Fruit fly (Drosophila melanogaster): ENCODE data around the gene Fatp1.

Gene Fatp1

dm6 chr2L:10531521-10531920 is 14.5 kb upstream of the Fatp1 start, which contains the start of gene CG18301:
Gene CG18301, plus strand, starts transcription at chr2L:10531821.
- TF ChIP-seq pan (optimal IDR thresholded peaks at IDR 0.05) (no peak), Dll (optimal IDR thresholded peaks at IDR 0.05) (no peak), CG8478 (optimal IDR thresholded peaks at IDR 0.05) (no peak), psq (optimal IDR thresholded peaks at IDR 0.05) (no peak), EcR (GFP tag; optimal IDR thresholded peaks at IDR 0.05) (no peak), usp (GFP tag; optimal IDR thresholded peaks at IDR 0.05) (no peak)

DNA sequence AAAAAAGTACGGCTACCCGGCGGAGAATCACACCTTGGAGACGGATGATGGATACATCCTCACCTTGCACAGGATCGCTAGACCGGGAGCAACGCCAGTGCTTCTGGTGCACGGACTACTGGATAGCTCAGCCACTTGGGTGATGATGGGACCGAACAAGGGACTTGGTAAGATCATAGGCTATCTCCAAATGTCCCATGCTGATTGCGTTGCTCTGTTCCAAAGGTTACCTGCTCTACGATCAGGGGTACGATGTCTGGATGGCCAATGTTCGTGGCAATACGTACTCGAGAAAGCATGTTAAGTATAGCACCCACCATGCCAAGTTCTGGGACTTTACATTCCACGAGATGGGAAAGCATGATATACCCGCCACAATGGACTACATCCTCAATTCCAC is 13.1 kb upstream of the Fatp1 start:
- TF ChIP-seq CG8478 (optimal IDR thresholded peaks at IDR 0.05) (no peak), pan (optimal IDR thresholded peaks at IDR 0.05) (no peak), Dll (optimal IDR thresholded peaks at IDR 0.05) (no peak), usp (GFP tag; optimal IDR thresholded peaks at IDR 0.05) (no peak), EcR (GFP tag; optimal IDR thresholded peaks at IDR 0.05) (no peak), psq (optimal IDR thresholded peaks at IDR 0.05) (no peak)

- TF ChIP-seq Dll (optimal IDR thresholded peaks at IDR 0.05) (no peak), pan (optimal IDR thresholded peaks at IDR 0.05) (no peak), EcR (GFP tag; optimal IDR thresholded peaks at IDR 0.05) (no peak), psq (optimal IDR thresholded peaks at IDR 0.05) (no peak), usp (GFP tag; optimal IDR thresholded peaks at IDR 0.05) (no peak), CG8478 (optimal IDR thresholded peaks at IDR 0.05) (no peak)
Measured at dm6 chr2L:10528984-10529383, 12.0 kb upstream of the Fatp1 start.

DNA sequence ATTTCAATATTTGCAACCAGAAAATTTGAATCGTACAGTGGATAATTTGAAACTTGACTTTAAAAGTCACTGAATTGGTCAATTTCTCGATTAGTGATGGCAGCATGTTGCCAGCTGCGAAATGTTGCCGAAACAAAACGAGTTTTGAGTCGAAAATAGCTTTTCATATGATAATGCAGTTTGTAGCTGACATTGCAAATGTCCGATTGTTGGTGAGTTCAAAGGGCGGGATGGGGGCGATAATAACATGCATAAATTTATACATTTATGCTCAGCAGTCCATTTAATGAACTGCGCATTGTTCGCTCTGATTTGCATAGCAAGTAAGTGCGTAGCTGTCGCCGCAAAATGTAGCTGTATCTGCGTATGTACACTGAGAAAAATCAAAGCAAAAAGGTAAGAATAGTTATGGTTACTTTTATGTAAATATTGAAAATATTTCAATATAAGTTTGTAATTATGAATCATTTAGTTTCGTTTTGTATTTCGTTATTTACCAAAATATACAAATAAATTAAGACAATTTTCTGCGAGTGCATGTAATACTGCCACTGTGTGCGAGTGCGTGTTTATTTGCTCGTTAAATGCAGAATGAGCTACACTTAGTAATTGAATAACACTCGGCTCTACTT is 10.1 kb upstream of the Fatp1 start, which contains the start of gene Lip4:
Gene Lip4 (plus strand): TSS at position 620 of the 632 bp plus-strand sequence.
- TF ChIP-seq usp (GFP tag; optimal IDR thresholded peaks at IDR 0.05) (no peak), EcR (GFP tag; optimal IDR thresholded peaks at IDR 0.05) (no peak), pan (optimal IDR thresholded peaks at IDR 0.05) (no peak), psq (optimal IDR thresholded peaks at IDR 0.05) (no peak), Dll (optimal IDR thresholded peaks at IDR 0.05) (no peak), CG8478 (optimal IDR thresholded peaks at IDR 0.05) (no peak)

- TF ChIP-seq psq (optimal IDR thresholded peaks at IDR 0.05), result no peak
- no peak for TF ChIP-seq Dll (optimal IDR thresholded peaks at IDR 0.05)
- TF ChIP-seq usp (GFP tag; optimal IDR thresholded peaks at IDR 0.05), result no peak
- no peak for TF ChIP-seq EcR (GFP tag; optimal IDR thresholded peaks at IDR 0.05)
- TF ChIP-seq CG8478 (optimal IDR thresholded peaks at IDR 0.05), result no peak
- no peak for TF ChIP-seq pan (optimal IDR thresholded peaks at IDR 0.05)
Measured at dm6 chr2L:10522174-10522893, 5.3 kb upstream of the Fatp1 start.

DNA sequence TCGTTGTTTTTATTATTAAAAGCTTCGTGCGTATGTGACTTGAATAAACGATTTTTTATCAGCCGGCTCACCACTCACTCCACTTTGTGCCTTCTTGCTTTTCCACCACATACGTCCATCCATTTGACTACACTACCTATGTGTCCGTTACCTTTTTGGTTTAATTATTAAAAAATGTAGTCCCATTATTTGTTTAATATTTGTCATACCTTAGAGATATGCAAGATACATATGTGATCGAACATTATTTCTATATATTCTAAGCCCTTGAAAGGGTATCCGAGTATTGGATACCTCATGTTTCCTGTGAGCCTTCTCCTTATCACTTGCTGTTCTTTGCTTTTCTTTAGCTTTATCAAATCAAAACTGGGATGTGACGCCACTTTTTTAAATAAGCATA is 2.2 kb upstream of the Fatp1 start:
- TF ChIP-seq usp (GFP tag; optimal IDR thresholded peaks at IDR 0.05) (no peak), psq (optimal IDR thresholded peaks at IDR 0.05) (no peak), CG8478 (optimal IDR thresholded peaks at IDR 0.05) (no peak), pan (optimal IDR thresholded peaks at IDR 0.05) (no peak), EcR (GFP tag; optimal IDR thresholded peaks at IDR 0.05) (no peak), Dll (optimal IDR thresholded peaks at IDR 0.05) (no peak)

dm6 chr2L:10516470-10517048 is 459 bp downstream of the Fatp1 start:
- no peak for TF ChIP-seq Dll (optimal IDR thresholded peaks at IDR 0.05)

DNA sequence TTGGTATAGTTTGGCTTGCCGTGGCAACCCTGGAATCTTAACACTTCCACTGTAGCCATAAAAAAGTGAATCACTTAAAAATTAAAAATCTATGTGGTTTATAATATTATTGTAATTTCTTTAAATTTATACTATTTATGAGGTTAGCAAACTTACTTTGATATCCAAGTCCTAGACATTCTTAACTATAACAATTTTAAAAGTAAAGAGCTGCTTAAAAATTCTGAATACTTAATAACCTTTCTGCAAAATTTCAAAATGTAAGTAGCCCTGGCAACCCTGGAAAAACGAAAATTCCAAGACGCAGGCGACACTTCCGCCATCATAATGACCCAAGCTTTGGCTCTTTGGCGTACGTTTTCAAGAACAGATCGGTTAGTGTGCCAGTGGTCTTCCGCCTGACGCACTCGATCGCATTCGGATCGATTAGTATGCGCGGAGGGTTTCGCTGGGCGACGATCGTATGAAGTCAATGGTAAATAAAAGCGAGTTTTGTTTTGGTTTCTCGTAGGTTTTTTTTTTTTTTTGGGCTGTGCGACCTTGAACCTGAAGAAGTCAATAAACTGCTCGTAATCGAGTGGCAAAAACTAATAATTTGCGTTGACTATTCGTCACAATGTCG is 1.4 kb downstream of the Fatp1 start:
- TF ChIP-seq usp (GFP tag; optimal IDR thresholded peaks at IDR 0.05) (no peak), EcR (GFP tag; optimal IDR thresholded peaks at IDR 0.05) (no peak), psq (optimal IDR thresholded peaks at IDR 0.05) (no peak), CG8478 (optimal IDR thresholded peaks at IDR 0.05) (no peak), pan (optimal IDR thresholded peaks at IDR 0.05) (no peak)

dm6 chr2L:10514586-10515137 is 2.4 kb downstream of the Fatp1 start:
- no peak for TF ChIP-seq CG8478 (optimal IDR thresholded peaks at IDR 0.05)
- TF ChIP-seq Dll (optimal IDR thresholded peaks at IDR 0.05), result no peak
- TF ChIP-seq pan (optimal IDR thresholded peaks at IDR 0.05), result no peak
- TF ChIP-seq psq (optimal IDR thresholded peaks at IDR 0.05), result no peak
- TF ChIP-seq EcR (GFP tag; optimal IDR thresholded peaks at IDR 0.05), result no peak
- TF ChIP-seq usp (GFP tag; optimal IDR thresholded peaks at IDR 0.05), result no peak

DNA sequence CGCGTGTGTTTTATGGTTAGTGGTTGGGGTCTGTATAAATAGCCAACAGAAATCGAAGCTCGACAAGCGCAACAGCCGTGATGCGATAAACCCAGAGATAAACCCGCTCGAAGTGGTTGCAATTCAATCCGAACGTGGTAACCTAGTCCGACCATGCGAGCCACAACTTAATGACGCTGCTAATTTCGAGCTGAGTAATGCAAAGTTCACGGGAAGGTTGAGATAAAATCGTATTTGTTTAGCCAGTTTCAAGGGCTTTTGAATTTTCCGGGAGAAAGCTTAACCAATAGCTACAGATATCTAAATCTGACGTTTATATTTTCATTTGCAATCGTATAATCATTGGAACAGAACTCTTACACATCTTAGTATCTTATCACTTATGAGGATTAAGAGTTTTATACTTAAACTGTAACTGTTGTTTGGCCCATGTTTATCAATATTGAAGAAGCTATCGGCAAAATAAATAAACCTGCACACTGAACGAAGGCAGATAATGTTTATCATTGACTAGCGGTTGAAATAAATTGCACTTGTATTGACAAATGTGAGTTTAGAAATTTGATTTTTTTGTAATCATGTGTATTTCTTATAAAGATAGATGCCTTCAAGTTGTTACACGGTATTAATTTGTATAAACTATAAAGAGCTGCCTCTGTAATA is 3.0 kb downstream of the Fatp1 start:
- TF ChIP-seq CG8478 (optimal IDR thresholded peaks at IDR 0.05), result no peak
- TF ChIP-seq pan (optimal IDR thresholded peaks at IDR 0.05), result no peak
- no peak for TF ChIP-seq Dll (optimal IDR thresholded peaks at IDR 0.05)
- no peak for TF ChIP-seq usp (GFP tag; optimal IDR thresholded peaks at IDR 0.05)
- no peak for TF ChIP-seq psq (optimal IDR thresholded peaks at IDR 0.05)
- no peak for TF ChIP-seq EcR (GFP tag; optimal IDR thresholded peaks at IDR 0.05)

DNA sequence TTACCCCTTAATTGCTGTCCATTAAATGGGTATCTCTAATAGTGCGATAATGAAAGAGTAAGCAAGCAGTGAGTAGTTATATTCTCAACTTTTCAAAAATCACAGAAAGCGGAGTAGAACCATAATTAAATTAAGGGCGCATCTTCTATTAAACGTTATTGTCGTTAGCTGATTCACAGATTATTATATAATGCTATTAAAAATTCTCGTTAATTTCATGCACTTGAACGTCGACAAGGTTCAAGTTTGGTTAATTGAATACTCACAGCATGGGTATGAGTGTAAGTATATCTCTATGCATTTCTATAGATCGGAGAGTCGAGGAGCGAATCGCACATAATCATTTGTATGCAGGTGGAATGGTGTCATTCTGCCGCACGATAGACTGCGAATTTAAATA is 6.2 kb downstream of the Fatp1 start:
- TF ChIP-seq EcR (GFP tag; optimal IDR thresholded peaks at IDR 0.05) (no peak), CG8478 (optimal IDR thresholded peaks at IDR 0.05) (no peak), Dll (optimal IDR thresholded peaks at IDR 0.05) (no peak), psq (optimal IDR thresholded peaks at IDR 0.05) (no peak), pan (optimal IDR thresholded peaks at IDR 0.05) (no peak), usp (GFP tag; optimal IDR thresholded peaks at IDR 0.05) (no peak)

All from whole organism.